Worm (Caenorhabditis elegans) whole organism, mixed stage, embryonic: ENCODE data around the gene akt-1.

Source experiments
- nhr-237 ChIP-seq: fragments of 150-350 bp; optimal IDR thresholded peaks from 2 replicates; lab custom pipeline; 2014; ENCODE audit warnings: missing biosample characterization, missing genetic modification characterization
- nhr-28 ChIP-seq: fragments of 150-350 bp; optimal IDR thresholded peaks from 2 replicates; lab custom pipeline; 2014; ENCODE audit warnings: missing biosample characterization, missing genetic modification characterization
- snpc-4 ChIP-seq: fragments of 150-350 bp; optimal IDR thresholded peaks from 2 replicates; lab custom pipeline; 2014; ENCODE audit warnings: missing biosample characterization, missing genetic modification characterization
- unc-62 ChIP-seq: fragments of 150-350 bp; optimal IDR thresholded peaks from 2 replicates; lab custom pipeline; 2014; ENCODE audit warnings: missing biosample characterization, missing genetic modification reagents, missing genetic modification characterization
- zip-8 ChIP-seq: fragments of 150-350 bp; optimal IDR thresholded peaks from 2 replicates; lab custom pipeline; 2014; ENCODE audit warnings: missing biosample characterization, missing genetic modification characterization

ce11 chrV:10273837-10274236 lies 25.1 kb downstream of the akt-1 start:
- no peak for TF ChIP-seq unc-62 (GFP tag; lab: Kevin White, UChicago)
- no peak for TF ChIP-seq nhr-237
- TF ChIP-seq snpc-4 = no peak
- TF ChIP-seq zip-8 = no peak
- TF ChIP-seq nhr-28 (tag; lab: Kevin White, UChicago) = no peak
